Fruit fly (Drosophila melanogaster) whole organism: ENCODE measurements around the gene CG13041.

Source experiments
- CG8478 ChIP-seq: fragments of >200 bp; optimal IDR thresholded peaks from 2 replicates; lab custom pipeline; 2018; ENCODE audit warnings: inconsistent platforms
- Dll ChIP-seq: fragments of >200 bp; optimal IDR thresholded peaks from 2 replicates; lab custom pipeline; 2017

- no peak for TF ChIP-seq Dll (lab: Kevin White, UChicago)
- TF ChIP-seq CG8478 (lab: Kevin White, UChicago): no peak
Observed at dm6 chr3L:16270802-16271332, 48.5 kb downstream of the CG13041 start, which contains the start of the genes CG34248 and CG13067.
